Worm (Caenorhabditis elegans) whole organism, L4/young adult: ENCODE measurements around the gene Y113G7B.28.

Experiments used
- dao-5 ChIP-seq: sonication (generic microtip); optimal IDR thresholded peaks from 2 replicates; lab custom pipeline; 2016; ENCODE audit warnings: missing genotype, missing genetic modification characterization, moderate library complexity, missing compliant biosample characterization
- him-1 ChIP-seq: sonication (generic microtip); optimal IDR thresholded peaks from 2 replicates; lab custom pipeline; 2016; ENCODE audit warnings: missing genotype, missing genetic modification reagents, missing genetic modification characterization, missing compliant biosample characterization

DNA sequence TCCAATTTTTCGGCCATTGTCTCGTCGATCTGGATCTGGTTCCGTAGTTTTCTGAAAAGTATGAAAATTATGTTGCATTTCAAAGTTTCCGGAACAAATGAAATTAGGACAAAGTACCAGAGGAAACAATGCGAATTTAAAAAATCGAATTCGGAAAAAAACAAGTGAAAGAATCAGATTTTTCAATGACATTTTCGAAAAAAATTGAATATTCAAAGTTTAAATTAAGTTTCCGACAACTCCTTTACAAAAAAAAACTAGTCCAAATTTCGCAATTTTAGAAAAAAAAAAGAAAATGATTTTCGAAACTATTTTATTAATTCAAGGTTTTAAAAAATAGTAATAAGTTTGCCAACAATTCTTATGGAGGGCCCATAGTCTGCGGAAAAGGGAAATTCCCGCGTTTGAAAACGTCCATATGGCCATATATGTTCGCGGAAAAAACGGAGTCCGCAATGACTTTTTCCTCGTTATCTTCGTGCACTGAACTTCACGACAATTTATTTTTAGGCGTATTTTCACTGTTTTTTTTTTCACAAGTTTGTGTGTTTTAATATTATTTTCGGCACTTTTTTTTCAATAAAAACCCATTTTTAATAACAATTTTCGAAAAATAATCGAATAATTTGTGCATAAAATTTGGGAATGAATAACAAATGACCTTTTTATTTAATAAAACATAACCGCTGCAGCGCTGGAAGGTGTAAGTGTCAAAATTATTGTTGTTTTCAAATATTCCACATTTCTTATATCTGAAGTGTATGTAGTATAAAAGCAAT is 3.5 kb upstream of the Y113G7B.28 start, which contains the start of the genes fbxa-115 and Y113G7B.27:
- TF ChIP-seq dao-5 (tag; lab: Kevin White, UChicago) (no peak), him-1 (tag; lab: Kevin White, UChicago) (no peak)
